Fruit fly (Drosophila melanogaster) Kc167 (cell line): ENCODE results near the gene CG9400.

Experiments used
- Myc ChIP-seq: fragments of >200 bp; optimal IDR thresholded peaks from 2 replicates; lab custom pipeline; 2017; ENCODE audit warnings: missing external identifiers
- Sin3A ChIP-seq: fragments of >200 bp; optimal IDR thresholded peaks from 2 replicates; lab custom pipeline; 2018; ENCODE audit warnings: missing external identifiers
- psq ChIP-seq: fragments of >200 bp; optimal IDR thresholded peaks from 2 replicates; lab custom pipeline; 2017; ENCODE audit warnings: missing external identifiers

- TF ChIP-seq Myc (lab: Kevin White, UChicago) (no peak), psq (lab: Kevin White, UChicago) (no peak), Sin3A (lab: Kevin White, UChicago) (no peak)
These were observed 43.0 kb upstream of the CG9400 start for dm6 chrX:14332243-14332642.
